Worm (Caenorhabditis elegans): ENCODE results near the gene cutl-27.

Gene cutl-27

DNA sequence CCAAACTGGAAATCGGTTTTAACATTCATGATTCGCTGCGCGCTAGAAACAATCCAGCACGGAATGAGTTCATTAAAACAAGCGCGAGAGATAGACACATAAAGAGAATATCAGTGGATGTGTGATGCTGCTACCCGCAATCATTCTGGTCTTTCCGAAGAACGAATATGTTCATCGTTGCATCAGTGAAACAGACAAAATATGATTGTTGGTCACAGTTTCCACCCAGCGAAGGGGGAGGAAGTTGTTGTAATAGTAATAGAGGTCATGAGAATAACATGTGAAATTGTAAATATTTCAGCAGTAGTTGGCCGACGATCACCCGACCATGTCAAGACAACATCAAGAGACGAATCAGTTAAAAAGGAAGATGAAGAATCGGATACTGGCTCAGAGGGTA is 22.9 kb downstream of the cutl-27 start:
- no peak for TF ChIP-seq ceh-19 (GFP tag; optimal IDR thresholded peaks at IDR 0.05)

DNA sequence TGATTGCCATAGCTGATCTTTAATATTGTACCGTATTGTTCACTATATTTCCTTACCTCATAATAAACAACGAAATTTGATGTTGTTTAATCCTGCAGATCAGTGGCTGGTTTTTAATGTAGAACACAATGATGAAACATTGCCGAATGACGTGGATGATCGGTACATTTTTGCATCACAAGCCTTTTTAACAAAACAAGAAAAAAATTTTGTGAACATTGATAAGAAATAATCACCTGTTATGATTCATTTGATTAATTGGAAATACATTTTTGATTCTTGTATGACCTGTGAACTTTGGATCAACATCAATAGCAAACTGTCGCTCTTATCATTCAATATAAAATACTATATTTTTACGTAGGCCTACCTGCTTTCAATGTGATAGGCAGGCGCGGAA is 24.5 kb downstream of the cutl-27 start:
- TF ChIP-seq ceh-6 (GFP tag; optimal IDR thresholded peaks at IDR 0.05), result no peak
- no peak for TF ChIP-seq ets-4 (tag; optimal IDR thresholded peaks at IDR 0.05)
- no peak for TF ChIP-seq hlh-30 (tag; optimal IDR thresholded peaks at IDR 0.05; ENCODE audit: insufficient read depth)
- TF ChIP-seq Y22D7AL.16 (tag; optimal IDR thresholded peaks at IDR 0.05), result no peak
- TF ChIP-seq elt-2 (tag; optimal IDR thresholded peaks at IDR 0.05), result no peak
- no peak for TF ChIP-seq ttx-3 (tag; optimal IDR thresholded peaks at IDR 0.05)
- TF ChIP-seq ceh-14 (tag; optimal IDR thresholded peaks at IDR 0.05), result no peak
- no peak for TF ChIP-seq ama-1 (optimal IDR thresholded peaks at IDR 0.05)
- no peak for TF ChIP-seq unc-86 (tag; optimal IDR thresholded peaks at IDR 0.05)
- TF ChIP-seq C38D4.7 (GFP tag; optimal IDR thresholded peaks at IDR 0.05), result no peak
- TF ChIP-seq pqm-1 (tag; optimal IDR thresholded peaks at IDR 0.05), result no peak

DNA sequence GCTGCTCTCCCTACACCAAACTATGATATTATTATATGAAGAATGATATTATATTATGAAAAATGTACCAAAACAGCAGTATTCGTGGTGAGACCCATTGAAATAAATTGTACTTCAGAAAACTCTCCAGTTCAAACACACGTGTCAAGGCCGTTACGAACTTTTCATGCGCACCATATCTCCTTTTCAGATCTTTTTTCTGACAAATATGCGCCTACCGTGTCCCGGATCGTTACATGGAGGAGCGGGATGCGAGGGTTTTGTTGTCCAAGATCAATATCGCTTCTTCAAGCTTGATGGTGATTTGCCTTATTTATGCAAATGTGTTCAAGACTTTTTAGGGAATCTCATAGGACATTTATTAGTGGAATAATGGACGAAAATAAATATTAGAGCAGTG is 25.3 kb downstream of the cutl-27 start:
- TF ChIP-seq mec-3 (tag; optimal IDR thresholded peaks at IDR 0.05; ENCODE audit: borderline replicate concordance), result no peak
- TF ChIP-seq hlh-8 (tag; optimal IDR thresholded peaks at IDR 0.05), result no peak
- no peak for TF ChIP-seq unc-86 (tag; optimal IDR thresholded peaks at IDR 0.05)

DNA sequence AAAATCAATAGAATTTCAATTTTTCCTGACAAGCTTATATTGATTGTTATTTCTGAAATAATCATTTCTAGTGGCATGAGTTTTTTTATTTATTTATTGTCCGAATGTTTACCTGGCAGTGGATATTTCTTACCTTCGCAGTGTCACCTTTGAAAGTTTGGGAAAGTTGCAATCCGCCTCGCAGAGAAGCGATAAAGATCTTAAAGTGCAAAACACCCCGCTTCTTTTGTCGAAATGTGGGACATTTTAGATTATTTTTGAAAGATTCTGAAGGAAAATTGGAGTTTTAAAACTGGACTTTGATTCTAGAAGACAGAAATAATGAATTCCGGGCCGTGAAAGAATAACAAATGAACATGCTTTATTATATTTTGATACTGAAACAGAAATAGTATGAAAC is 30.4 kb downstream of the cutl-27 start:
- TF ChIP-seq ahr-1 (tag; optimal IDR thresholded peaks at IDR 0.05) (no peak), ceh-45 (GFP tag; IDR thresholded peaks at IDR 0.05) (no peak), ceh-6 (GFP tag; optimal IDR thresholded peaks at IDR 0.05) (no peak), hlh-13 (GFP tag; optimal IDR thresholded peaks at IDR 0.05) (no peak), nhr-232 (tag; optimal IDR thresholded peaks at IDR 0.05) (no peak), ceh-34 (tag; optimal IDR thresholded peaks at IDR 0.05) (no peak), sdc-2 (tag; optimal IDR thresholded peaks at IDR 0.05) (no peak), hlh-30 (tag; optimal IDR thresholded peaks at IDR 0.05; ENCODE audit: insufficient read depth) (no peak), ztf-16 (tag; optimal IDR thresholded peaks at IDR 0.05) (no peak), lim-6 (tag; optimal IDR thresholded peaks at IDR 0.05) (no peak), dmd-4 (tag; optimal IDR thresholded peaks at IDR 0.05; ENCODE audit: borderline replicate concordance) (no peak), C38D4.7 (GFP tag; optimal IDR thresholded peaks at IDR 0.05) (no peak), K02D7.2 (tag; optimal IDR thresholded peaks at IDR 0.05) (no peak), unc-55 (GFP tag; optimal IDR thresholded peaks at IDR 0.05) (no peak)

DNA sequence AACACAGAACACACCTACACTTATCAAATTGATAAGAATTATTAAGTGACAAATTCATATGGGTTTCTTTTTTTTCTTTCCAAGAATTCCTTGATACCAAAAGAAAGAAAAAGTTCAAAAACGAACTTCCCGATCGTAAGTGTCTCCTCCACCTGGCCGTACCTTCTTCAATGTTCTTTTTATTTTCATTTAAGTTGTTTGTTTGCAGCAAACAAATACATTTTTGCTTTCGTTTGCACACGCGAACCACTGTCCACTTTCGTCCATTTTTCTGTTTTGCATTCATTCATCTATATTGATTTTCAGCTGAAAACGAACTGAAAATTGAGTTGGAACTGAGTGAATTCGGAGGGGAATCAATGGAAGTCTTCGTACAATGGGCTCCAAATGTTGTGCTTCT is 33.4 kb downstream of the cutl-27 start, which contains the start of gene VZK822L.2:
TSS of gene VZK822L.2 (plus strand) at position 301 of the 400 bp plus-strand sequence.
- TF ChIP-seq ets-4 (tag; optimal IDR thresholded peaks at IDR 0.05), result no peak
- no peak for TF ChIP-seq F13H6.1 (tag; optimal IDR thresholded peaks at IDR 0.05)
- no peak for TF ChIP-seq fkh-6 (tag; optimal IDR thresholded peaks at IDR 0.05)
- TF ChIP-seq nfya-1 (tag; optimal IDR thresholded peaks at IDR 0.05), result no peak
- no peak for TF ChIP-seq elt-4 (tag; optimal IDR thresholded peaks at IDR 0.05)
- TF ChIP-seq eyg-1 (tag; optimal IDR thresholded peaks at IDR 0.05), result no peak
- no peak for TF ChIP-seq nhr-11 (tag; optimal IDR thresholded peaks at IDR 0.05)
- TF ChIP-seq pax-1 (tag; optimal IDR thresholded peaks at IDR 0.05), result no peak
- TF ChIP-seq pha-4 (tag; optimal IDR thresholded peaks at IDR 0.05), result no peak
- TF ChIP-seq elt-2 (tag; optimal IDR thresholded peaks at IDR 0.05), result no peak
- TF ChIP-seq sdc-2 (tag; optimal IDR thresholded peaks at IDR 0.05), result no peak
- TF ChIP-seq ceh-30 (tag; optimal IDR thresholded peaks at IDR 0.05), result no peak
- TF ChIP-seq zip-5 (tag; optimal IDR thresholded peaks at IDR 0.05), result no peak
- no peak for TF ChIP-seq ttx-3 (tag; optimal IDR thresholded peaks at IDR 0.05)
